Worm (Caenorhabditis elegans) whole organism, L4 larva: ENCODE measurements around the gene Y32B12A.5.

Experiments
- R02D3.7 ChIP-seq: fragments of 150-350 bp; sonication (generic microtip); optimal IDR thresholded peaks from 3 replicates; lab custom pipeline; 2014; ENCODE audit warnings: missing biosample characterization, missing genetic modification characterization
- dmd-9 ChIP-seq: fragments of 200-800 bp; sonication (Bioruptor generic); IDR thresholded peaks from 2 replicates; pipeline ENCODE4 v1.3.6; 2022; ENCODE audit warnings: missing genetic modification reagents, missing genetic modification characterization, missing compliant biosample characterization
- mep-1 ChIP-seq: fragments of 150-350 bp; sonication (generic microtip); optimal IDR thresholded peaks from 3 replicates; lab custom pipeline; 2014; ENCODE audit warnings: missing biosample characterization, missing genetic modification characterization

DNA sequence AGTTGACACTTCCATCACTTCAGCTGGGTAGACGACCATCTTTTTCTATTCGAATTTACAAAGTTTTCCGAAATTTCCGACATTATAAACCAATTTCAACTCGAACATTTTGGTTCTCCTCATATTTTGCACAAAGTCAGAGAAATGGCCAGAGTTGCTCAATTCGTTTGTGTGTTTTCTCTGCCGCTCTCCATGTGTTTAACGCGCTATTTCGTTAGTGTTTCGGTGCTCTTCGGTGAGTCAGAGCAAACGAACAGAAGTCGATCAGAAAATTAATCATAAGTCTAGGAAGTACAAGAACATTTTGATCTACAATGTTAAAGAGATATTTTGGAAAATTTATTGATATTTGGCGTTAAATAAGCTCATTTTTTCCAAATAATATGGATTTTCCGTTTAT is 21.3 kb upstream of the Y32B12A.5 start, which contains the start of gene srr-3:
- TF ChIP-seq mep-1 (no peak), R02D3.7 (no peak), dmd-9 (GFP tag; lab: Robert Waterston, UW) (no peak)
